Worm (Caenorhabditis elegans) whole organism, early embryonic: ENCODE results near the gene sdz-36.

Experiments used
- aly-1 ChIP-seq: sonication (generic microtip); optimal IDR thresholded peaks from 2 replicates; lab custom pipeline; 2016; ENCODE audit warnings: missing genetic modification characterization, missing compliant biosample characterization
- ama-1 ChIP-seq: fragments of 150-350 bp; optimal IDR thresholded peaks from 2 replicates; lab custom pipeline; 2014
- ceh-13 ChIP-seq: fragments of 200-800 bp; sonication (Bioruptor generic); optimal IDR thresholded peaks from 2 replicates; lab custom pipeline; 2018; ENCODE audit warnings: mild to moderate bottlenecking, missing genetic modification characterization, missing compliant biosample characterization
- ceh-36 ChIP-seq: sonication (generic microtip); optimal IDR thresholded peaks from 2 replicates; lab custom pipeline; 2016; ENCODE audit warnings: missing genetic modification characterization, inconsistent platforms, missing compliant biosample characterization
- ets-7 ChIP-seq: sonication (generic microtip); optimal IDR thresholded peaks from 2 replicates; lab custom pipeline; 2016; ENCODE audit warnings: missing genotype, missing genetic modification characterization, missing compliant biosample characterization
- flt-1 ChIP-seq: fragments of 200-800 bp; sonication (Bioruptor generic); IDR thresholded peaks from 2 replicates; pipeline ENCODE4 v1.3.6; 2022; ENCODE audit warnings: missing genetic modification characterization, missing compliant biosample characterization
- hmbx-1 ChIP-seq: sonication (generic microtip); optimal IDR thresholded peaks from 2 replicates; lab custom pipeline; 2016; ENCODE audit warnings: mild to moderate bottlenecking, missing genetic modification characterization, missing compliant biosample characterization
- hmg-4 ChIP-seq: fragments of 200-800 bp; sonication (Bioruptor generic); optimal IDR thresholded peaks from 2 replicates; lab custom pipeline; 2018; ENCODE audit warnings: mild to moderate bottlenecking, missing genetic modification characterization, missing compliant biosample characterization
- hnd-1 ChIP-seq: sonication (generic microtip); optimal IDR thresholded peaks from 2 replicates; lab custom pipeline; 2016; ENCODE audit warnings: missing genetic modification characterization, missing compliant biosample characterization
- tbx-37 ChIP-seq: fragments of 200-800 bp; sonication (Bioruptor generic); conservative IDR thresholded peaks from 2 replicates; pipeline ENCODE4 v1.3.6; 2022; ENCODE audit warnings: missing genetic modification reagents, missing genetic modification characterization, missing compliant biosample characterization
- tra-4 ChIP-seq: sonication (generic microtip); optimal IDR thresholded peaks from 2 replicates; lab custom pipeline; 2017; ENCODE audit warnings: missing genetic modification characterization, missing compliant biosample characterization

DNA sequence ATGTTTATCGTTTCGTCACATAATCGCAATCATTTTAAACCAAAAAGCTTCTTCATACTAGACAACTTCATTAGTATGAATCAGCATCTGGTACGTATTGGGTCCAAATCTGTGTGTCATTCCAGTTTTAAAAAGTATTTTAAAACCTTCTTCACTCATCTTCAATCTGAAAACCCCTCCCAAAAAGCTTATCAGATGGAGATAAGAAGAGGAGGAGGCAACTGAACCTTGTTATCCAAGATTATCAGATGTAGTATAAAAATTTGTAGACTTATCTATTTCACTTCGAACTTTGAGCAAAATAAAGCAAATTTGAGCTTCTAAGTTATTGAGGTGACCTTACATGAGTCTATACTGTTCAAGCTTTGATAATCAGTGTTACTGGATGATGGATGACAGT is 19.1 kb downstream of the sdz-36 start, which contains the start of gene nhr-38:
- no peak for TF ChIP-seq hnd-1
- TF ChIP-seq aly-1 = no peak
- TF ChIP-seq tra-4 (tag; lab: Kevin White, UChicago) = no peak
- TF ChIP-seq hmg-4 = no peak
- no peak for TF ChIP-seq ama-1 (lab: Kevin White, UChicago)
- no peak for TF ChIP-seq ets-7 (tag; lab: Kevin White, UChicago)
- no peak for TF ChIP-seq flt-1 (GFP tag; lab: Robert Waterston, UW)
- TF ChIP-seq tbx-37 (GFP tag; lab: Robert Waterston, UW) = no peak
- no peak for TF ChIP-seq hmbx-1 (tag; lab: Kevin White, UChicago)
- TF ChIP-seq ceh-13 (GFP tag; lab: Kevin White, UChicago) = no peak
- TF ChIP-seq ceh-36 (tag; lab: Kevin White, UChicago) = no peak
